Fruit fly (Drosophila melanogaster): Measurements from ENCODE around the gene ema.

ema gene

dm6 chr3R:16432665-16433065 lies 8.8 kb downstream of the ema start, which contains the start of gene Fntb (continued):
- peak; percentile 20 for TF ChIP-seq CG17186 (GFP tag; optimal IDR thresholded peaks at IDR 0.05)
- TF ChIP-seq B-H1 (GFP tag; IDR thresholded peaks at IDR 0.05), result no peak
- TF ChIP-seq pan (optimal IDR thresholded peaks at IDR 0.05), result no peak
- peak in 1 of 2 experiments; percentile 58 for TF ChIP-seq pan (GFP tag; optimal IDR thresholded peaks at IDR 0.05 in 1 of 2, IDR thresholded peaks at IDR 0.05 in 1 of 2)
- no peak for TF ChIP-seq CG15269 (tag; optimal IDR thresholded peaks at IDR 0.05)
- TF ChIP-seq gce (GFP tag; IDR thresholded peaks at IDR 0.05), result 0 out of 3 replicates have a peak, but pooled peaks have one; percentile 46
- TF ChIP-seq Max (GFP tag; optimal IDR thresholded peaks at IDR 0.05), result peak; percentile 41
- TF ChIP-seq Deaf1 (tag; optimal IDR thresholded peaks at IDR 0.05), result no peak
- TF ChIP-seq CG1529 (GFP tag; optimal IDR thresholded peaks at IDR 0.05), result peak; percentile 38
- TF ChIP-seq Usf (GFP tag; optimal IDR thresholded peaks at IDR 0.05), result no peak
- TF ChIP-seq jigr1 (GFP tag; IDR thresholded peaks at IDR 0.05), result no peak
- no peak for TF ChIP-seq z (GFP tag; IDR thresholded peaks at IDR 0.05)
- TF ChIP-seq ap (GFP tag; IDR thresholded peaks at IDR 0.05), result 0 out of 2 replicates have a peak, but pooled peaks have one; percentile 35
- TF ChIP-seq CG10654 (GFP tag; optimal IDR thresholded peaks at IDR 0.05), result peak; percentile 67
- TF ChIP-seq tx (GFP tag; optimal IDR thresholded peaks at IDR 0.05), result no peak
- TF ChIP-seq Nf-YA (GFP tag; IDR thresholded peaks at IDR 0.05), result no peak
- TF ChIP-seq Atf3 (GFP tag; optimal IDR thresholded peaks at IDR 0.05), result no peak
- peak; percentile 41; the same call in 1 of the 2 replicates for TF ChIP-seq ranshi (GFP tag; IDR thresholded peaks at IDR 0.05)
- peak; percentile 31 for TF ChIP-seq cwo (GFP tag; optimal IDR thresholded peaks at IDR 0.05)
- TF ChIP-seq wek (GFP tag; optimal IDR thresholded peaks at IDR 0.05), result peak; percentile 94
- TF ChIP-seq CG11398 (GFP tag; optimal IDR thresholded peaks at IDR 0.05), result no peak
- TF ChIP-seq dmrt11E (tag; optimal IDR thresholded peaks at IDR 0.05), result peak; percentile 61
- peak; percentile 56 for TF ChIP-seq zen (tag; optimal IDR thresholded peaks at IDR 0.05)
- TF ChIP-seq NFAT (GFP tag; IDR thresholded peaks at IDR 0.05), result no peak
- TF ChIP-seq CG18262 (tag; optimal IDR thresholded peaks at IDR 0.05), result peak; percentile 77
- TF ChIP-seq Antp (GFP tag; optimal IDR thresholded peaks at IDR 0.05), result no peak
- TF ChIP-seq sna (GFP tag; IDR thresholded peaks at IDR 0.05; ENCODE audit: partially characterized antibody), result no peak
- no peak for TF ChIP-seq ro (GFP tag; IDR thresholded peaks at IDR 0.05)
- TF ChIP-seq chif (GFP tag; optimal IDR thresholded peaks at IDR 0.05), result peak in 1 of 2 experiments; percentile 36
- peak; percentile 45; the same call in 1 of the 2 replicates for TF ChIP-seq Atf6 (GFP tag; IDR thresholded peaks at IDR 0.05)
- no peak for TF ChIP-seq fru (optimal IDR thresholded peaks at IDR 0.05)
- TF ChIP-seq org-1 (GFP tag; optimal IDR thresholded peaks at IDR 0.05), result no peak
- no peak for TF ChIP-seq abd-A (tag; optimal IDR thresholded peaks at IDR 0.05)
- TF ChIP-seq NC2β (GFP tag; optimal IDR thresholded peaks at IDR 0.05), result peak; percentile 18
- TF ChIP-seq CG6683 (GFP tag; optimal IDR thresholded peaks at IDR 0.05), result peak; percentile 31
- TF ChIP-seq NC2α (GFP tag; optimal IDR thresholded peaks at IDR 0.05), result peak; percentile 12
- peak; percentile 52; the same call in 1 of the 2 replicates for TF ChIP-seq CG6272 (GFP tag; IDR thresholded peaks at IDR 0.05)
- TF ChIP-seq CG16779 (GFP tag; IDR thresholded peaks at IDR 0.05), result no peak
- TF ChIP-seq CG33213 (GFP tag; optimal IDR thresholded peaks at IDR 0.05), result no peak
- peak; percentile 76 for TF ChIP-seq CG3847 (GFP tag; IDR thresholded peaks at IDR 0.05)
- no peak for TF ChIP-seq exex (tag; optimal IDR thresholded peaks at IDR 0.05)
- no peak for TF ChIP-seq Bgb (GFP tag; IDR thresholded peaks at IDR 0.05; ENCODE audit: partially characterized antibody)
- TF ChIP-seq sisA (GFP tag; IDR thresholded peaks at IDR 0.05), result peak; percentile 66
- TF ChIP-seq CG15073 (GFP tag; optimal IDR thresholded peaks at IDR 0.05), result peak; percentile 13
- TF ChIP-seq ewg (GFP tag; optimal IDR thresholded peaks at IDR 0.05), result peak; percentile 25
- no peak for TF ChIP-seq ato (GFP tag; IDR thresholded peaks at IDR 0.05; ENCODE audit: partially characterized antibody)
- peak; percentile 20 for TF ChIP-seq pho (GFP tag; optimal IDR thresholded peaks at IDR 0.05)
- no peak for TF ChIP-seq sd (tag; optimal IDR thresholded peaks at IDR 0.05)
- no peak for TF ChIP-seq CG10431 (GFP tag; optimal IDR thresholded peaks at IDR 0.05)
- no peak for TF ChIP-seq fd102C (GFP tag; optimal IDR thresholded peaks at IDR 0.05)
- TF ChIP-seq CG43689 (GFP tag; IDR thresholded peaks at IDR 0.05), result no peak
- no peak for TF ChIP-seq ems (GFP tag; optimal IDR thresholded peaks at IDR 0.05)
